Fruit fly (Drosophila melanogaster): ENCODE measurements around the gene CG9117.
A peak's percentile ranks its signal among the peaks of the same experiment; 100 is the strongest.

The CG9117 gene

dm6 chr2L:6062382-6063082 is 24.8 kb upstream of the CG9117 start, which contains the start of the genes ND-51 and CG13994:
Gene ND-51 (minus strand): TSS chr2L:6062757.
Gene CG13994 (plus strand): TSS chr2L:6062989.
- TF ChIP-seq CG4496 (GFP tag; IDR thresholded peaks at IDR 0.05) (peak; percentile 86), fd96Ca (GFP tag; IDR thresholded peaks at IDR 0.05) (peak; percentile 88), CG13204 (GFP tag; optimal IDR thresholded peaks at IDR 0.05) (no peak), Pif1B (GFP tag; optimal IDR thresholded peaks at IDR 0.05) (no peak), CG17806 (tag; optimal IDR thresholded peaks at IDR 0.05) (peak; percentile 69), gl (tag; optimal IDR thresholded peaks at IDR 0.05) (peak; percentile 8), EcR (GFP tag; optimal IDR thresholded peaks at IDR 0.05) (peak; percentile 29), CG8301 (tag; optimal IDR thresholded peaks at IDR 0.05) (no peak), CG32121 (GFP tag; IDR thresholded peaks at IDR 0.05) (peak; percentile 78), Snoo (tag; optimal IDR thresholded peaks at IDR 0.05) (peak; percentile 69), Pif1A (GFP tag; optimal IDR thresholded peaks at IDR 0.05) (no peak), CG14655 (GFP tag; optimal IDR thresholded peaks at IDR 0.05) (no peak), D1 (tag; optimal IDR thresholded peaks at IDR 0.05) (no peak), CG10348 (GFP tag; IDR thresholded peaks at IDR 0.05) (no peak), CG8159 (tag; optimal IDR thresholded peaks at IDR 0.05) (peak; percentile 74), Ets98B (GFP tag; IDR thresholded peaks at IDR 0.05) (peak; percentile 79), CG9948 (tag; optimal IDR thresholded peaks at IDR 0.05) (peak; percentile 57), CG34367 (tag; optimal IDR thresholded peaks at IDR 0.05) (peak; percentile 45), rn (GFP tag; IDR thresholded peaks at IDR 0.05) (peak; percentile 73), CG12605 (GFP tag; IDR thresholded peaks at IDR 0.05) (peak; percentile 46), CG15710 (tag; optimal IDR thresholded peaks at IDR 0.05) (peak; percentile 61)

dm6 chr2L:6060210-6060609 is 22.5 kb upstream of the CG9117 start, which contains the start of gene CG34180:
Gene CG34180 (plus strand): TSS chr2L:6060510.
- TF ChIP-seq CG17806 (tag; optimal IDR thresholded peaks at IDR 0.05) (no peak), CG10348 (GFP tag; IDR thresholded peaks at IDR 0.05) (no peak), fd96Ca (GFP tag; IDR thresholded peaks at IDR 0.05) (no peak), CG8301 (tag; optimal IDR thresholded peaks at IDR 0.05) (no peak), CG15710 (tag; optimal IDR thresholded peaks at IDR 0.05) (no peak), CG8159 (tag; optimal IDR thresholded peaks at IDR 0.05) (no peak), CG14655 (GFP tag; optimal IDR thresholded peaks at IDR 0.05) (no peak), rn (GFP tag; IDR thresholded peaks at IDR 0.05) (no peak), gl (tag; optimal IDR thresholded peaks at IDR 0.05) (no peak), CG34367 (tag; optimal IDR thresholded peaks at IDR 0.05) (no peak), Ets98B (GFP tag; IDR thresholded peaks at IDR 0.05) (no peak), EcR (GFP tag; optimal IDR thresholded peaks at IDR 0.05) (no peak), D1 (tag; optimal IDR thresholded peaks at IDR 0.05) (no peak), Pif1B (GFP tag; optimal IDR thresholded peaks at IDR 0.05) (no peak), CG9948 (tag; optimal IDR thresholded peaks at IDR 0.05) (no peak), CG32121 (GFP tag; IDR thresholded peaks at IDR 0.05) (no peak)

dm6 chr2L:6053874-6054469 is 16.3 kb upstream of the CG9117 start, which contains the start of gene CG13995:
Gene CG13995 (plus strand): TSS chr2L:6054302.
- TF ChIP-seq CG15710 (tag; optimal IDR thresholded peaks at IDR 0.05) (no peak), CG13204 (GFP tag; optimal IDR thresholded peaks at IDR 0.05) (peak; percentile 9), Ets98B (GFP tag; IDR thresholded peaks at IDR 0.05) (peak; percentile 28; the same call in 1 of the 2 replicates), CG4496 (GFP tag; IDR thresholded peaks at IDR 0.05) (0 out of 3 replicates have a peak, but pooled peaks have one; percentile 42), CG32121 (GFP tag; IDR thresholded peaks at IDR 0.05) (peak; percentile 19; the same call in 1 of the 2 replicates), gl (tag; optimal IDR thresholded peaks at IDR 0.05) (peak; percentile 26), CG12605 (GFP tag; IDR thresholded peaks at IDR 0.05) (0 out of 2 replicates have a peak, but pooled peaks have one; percentile 11), Pif1A (GFP tag; optimal IDR thresholded peaks at IDR 0.05) (no peak)

dm6 chr2L:6051212-6051621 is 13.5 kb upstream of the CG9117 start:
- peak; percentile 97 for TF ChIP-seq CG8301 (tag; optimal IDR thresholded peaks at IDR 0.05)
- no peak for TF ChIP-seq D1 (tag; optimal IDR thresholded peaks at IDR 0.05)
- peak; percentile 94 for TF ChIP-seq CG8159 (tag; optimal IDR thresholded peaks at IDR 0.05)
- TF ChIP-seq Pif1B (GFP tag; optimal IDR thresholded peaks at IDR 0.05), result peak; percentile 96
- TF ChIP-seq CG4496 (GFP tag; IDR thresholded peaks at IDR 0.05), result peak; percentile 96
- TF ChIP-seq CG12605 (GFP tag; IDR thresholded peaks at IDR 0.05), result peak; percentile 97
- peak; percentile 94 for TF ChIP-seq fd96Ca (GFP tag; IDR thresholded peaks at IDR 0.05)
- peak; percentile 94 for TF ChIP-seq CG34367 (tag; optimal IDR thresholded peaks at IDR 0.05)
- peak; percentile 93 for TF ChIP-seq CG14655 (GFP tag; optimal IDR thresholded peaks at IDR 0.05)
- peak; percentile 93 for TF ChIP-seq CG17806 (tag; optimal IDR thresholded peaks at IDR 0.05)
- peak; percentile 72 for TF ChIP-seq EcR (GFP tag; optimal IDR thresholded peaks at IDR 0.05)
- peak; percentile 96 for TF ChIP-seq Snoo (tag; optimal IDR thresholded peaks at IDR 0.05)
- TF ChIP-seq gl (tag; optimal IDR thresholded peaks at IDR 0.05), result peak; percentile 93
- peak; percentile 65; the same call in 1 of the 2 replicates for TF ChIP-seq rn (GFP tag; IDR thresholded peaks at IDR 0.05)
- TF ChIP-seq Pif1A (GFP tag; optimal IDR thresholded peaks at IDR 0.05), result peak; percentile 98
- no peak for TF ChIP-seq CG10348 (GFP tag; IDR thresholded peaks at IDR 0.05)
- peak; percentile 93 for TF ChIP-seq CG13204 (GFP tag; optimal IDR thresholded peaks at IDR 0.05)
- TF ChIP-seq CG32121 (GFP tag; IDR thresholded peaks at IDR 0.05), result peak; percentile 95
- TF ChIP-seq Ets98B (GFP tag; IDR thresholded peaks at IDR 0.05), result peak; percentile 97
- TF ChIP-seq CG15710 (tag; optimal IDR thresholded peaks at IDR 0.05), result peak; percentile 94
- peak; percentile 90 for TF ChIP-seq CG9948 (tag; optimal IDR thresholded peaks at IDR 0.05)

dm6 chr2L:6050575-6050974 is 12.9 kb upstream of the CG9117 start, which contains the start of gene CG9135:
Gene CG9135 (plus strand): TSS chr2L:6050800.
- no peak for TF ChIP-seq rn (GFP tag; IDR thresholded peaks at IDR 0.05)
- peak; percentile 8; the same call in 1 of the 3 replicates for TF ChIP-seq CG4496 (GFP tag; IDR thresholded peaks at IDR 0.05)
